Worm (Caenorhabditis elegans): ENCODE measurements around the gene erfa-3.
A peak's percentile ranks its signal among the peaks of the same experiment; 100 is the strongest.

erfa-3 gene

ce11 chrV:11122466-11122865 is 9.6 kb upstream of the erfa-3 start, which contains the start of gene mboa-2:
Gene mboa-2, minus strand, starts transcription at chrV:11122493.
- TF ChIP-seq rnt-1 (tag; optimal IDR thresholded peaks at IDR 0.05) (peak; percentile 7), nhr-20 (tag; optimal IDR thresholded peaks at IDR 0.05) (peak; percentile 46), lin-14 (GFP tag; optimal IDR thresholded peaks at IDR 0.05) (peak; percentile 21), mep-1 (tag; optimal IDR thresholded peaks at IDR 0.05) (no peak), nhr-47 (tag; optimal IDR thresholded peaks at IDR 0.05) (peak; percentile 16), swsn-7 (tag; optimal IDR thresholded peaks at IDR 0.05) (peak; percentile 25), lin-35 (GFP tag; optimal IDR thresholded peaks at IDR 0.05) (peak in 1 of 2 experiments; percentile 13), unc-62 (GFP tag; optimal IDR thresholded peaks at IDR 0.05) (no peak), ztf-4 (tag; optimal IDR thresholded peaks at IDR 0.05) (peak; percentile 2), aha-1 (tag; optimal IDR thresholded peaks at IDR 0.05) (no peak), jun-1 (tag; optimal IDR thresholded peaks at IDR 0.05) (no peak), nhr-90 (tag; optimal IDR thresholded peaks at IDR 0.05; ENCODE audit: poor library complexity) (peak; percentile 64), lsy-2 (tag; optimal IDR thresholded peaks at IDR 0.05) (peak; percentile 29 to 38), ets-5 (GFP tag; IDR thresholded peaks at IDR 0.05) (no peak), lir-3 (tag; optimal IDR thresholded peaks at IDR 0.05; ENCODE audit: poor library complexity) (peak; percentile 3), ama-1 (optimal IDR thresholded peaks at IDR 0.05) (peak; percentile 57), aly-2 (tag; optimal IDR thresholded peaks at IDR 0.05) (peak; percentile 45), efl-1 (optimal IDR thresholded peaks at IDR 0.05) (no peak), efl-1 (GFP tag; optimal IDR thresholded peaks at IDR 0.05 in 1 of 2) (peak in 1 of 2 experiments; percentile 64), nhr-85 (tag) (peak; percentile 49), fkh-8 (tag; optimal IDR thresholded peaks at IDR 0.05) (no peak), mdl-1 (tag; optimal IDR thresholded peaks at IDR 0.05) (no peak), ceh-88 (GFP tag; IDR thresholded peaks at IDR 0.05) (peak; percentile 21; the same call in 1 of the 2 replicates), elt-3 (tag; optimal IDR thresholded peaks at IDR 0.05) (no peak), elt-2 (tag; optimal IDR thresholded peaks at IDR 0.05) (peak; percentile 31), nhr-71 (tag; optimal IDR thresholded peaks at IDR 0.05) (peak; percentile 56), snu-23 (GFP tag; optimal IDR thresholded peaks at IDR 0.05) (peak; percentile 16), nhr-19 (GFP tag; conservative IDR thresholded peaks at IDR 0.05) (peak; percentile 30)

ce11 chrV:11121247-11121646 is 8.4 kb upstream of the erfa-3 start:
- TF ChIP-seq nhr-71 (tag; optimal IDR thresholded peaks at IDR 0.05) (peak; percentile 67), fkh-10 (GFP tag; optimal IDR thresholded peaks at IDR 0.05) (no peak), egl-27 (tag; optimal IDR thresholded peaks at IDR 0.05) (no peak), jun-1 (tag; optimal IDR thresholded peaks at IDR 0.05) (no peak), mdl-1 (tag; optimal IDR thresholded peaks at IDR 0.05) (peak in 1 of 2 experiments; percentile 84), unc-62 (GFP tag; optimal IDR thresholded peaks at IDR 0.05) (no peak), lin-15B (tag; optimal IDR thresholded peaks at IDR 0.05) (peak; percentile 4), grh-1 (GFP tag; IDR thresholded peaks at IDR 0.05) (no peak), ztf-11 (tag; optimal IDR thresholded peaks at IDR 0.05) (no peak), isw-1 (GFP tag; IDR thresholded peaks at IDR 0.05) (no peak), efl-3 (GFP tag; optimal IDR thresholded peaks at IDR 0.05) (no peak), fkh-8 (tag; optimal IDR thresholded peaks at IDR 0.05) (peak; percentile 31), swsn-7 (tag; optimal IDR thresholded peaks at IDR 0.05) (peak; percentile 24), unc-130 (tag; optimal IDR thresholded peaks at IDR 0.05) (peak; percentile 48), snpc-4 (tag; optimal IDR thresholded peaks at IDR 0.05) (no peak), unc-98 (GFP tag; IDR thresholded peaks at IDR 0.05) (no peak), ceh-63 (GFP tag; optimal IDR thresholded peaks at IDR 0.05) (no peak), ztf-4 (tag; optimal IDR thresholded peaks at IDR 0.05) (no peak), ceh-8 (GFP tag; optimal IDR thresholded peaks at IDR 0.05) (no peak), blmp-1 (tag; optimal IDR thresholded peaks at IDR 0.05) (peak; percentile 56), pqm-1 (tag; optimal IDR thresholded peaks at IDR 0.05) (no peak), sup-37 (GFP tag; optimal IDR thresholded peaks at IDR 0.05) (no peak), xbp-1 (tag; optimal IDR thresholded peaks at IDR 0.05) (no peak), C16A3.4 (tag; optimal IDR thresholded peaks at IDR 0.05) (peak; percentile 58), rnt-1 (tag; optimal IDR thresholded peaks at IDR 0.05) (peak; percentile 25), mab-9 (GFP tag; IDR thresholded peaks at IDR 0.05) (no peak), nhr-85 (tag) (no peak), nhr-47 (tag; optimal IDR thresholded peaks at IDR 0.05) (no peak), mep-1 (tag; optimal IDR thresholded peaks at IDR 0.05) (peak; percentile 56), C04F5.9 (tag; optimal IDR thresholded peaks at IDR 0.05) (no peak), nhr-20 (tag; optimal IDR thresholded peaks at IDR 0.05) (peak; percentile 49), ceh-88 (GFP tag; IDR thresholded peaks at IDR 0.05) (no peak), skn-1 (tag; optimal IDR thresholded peaks at IDR 0.05) (peak; percentile 57), hlh-4 (tag; optimal IDR thresholded peaks at IDR 0.05) (no peak), ceh-82 (tag; optimal IDR thresholded peaks at IDR 0.05) (peak in 1 of 3 experiments; percentile 24), elt-3 (tag; optimal IDR thresholded peaks at IDR 0.05) (no peak)
